Worm (Caenorhabditis elegans) whole organism, mixed stage, embryonic: ENCODE measurements around the gene Y48E1B.17.

Source experiments
- M03D4.4 ChIP-seq: sonication (generic microtip); optimal IDR thresholded peaks from 2 replicates; lab custom pipeline; 2017; ENCODE audit warnings: mild to moderate bottlenecking, missing genetic modification characterization, missing compliant biosample characterization
- bed-3 ChIP-seq: fragments of 200-800 bp; sonication (Bioruptor generic); optimal IDR thresholded peaks from 3 replicates; lab custom pipeline; 2018; ENCODE audit warnings: mild to moderate bottlenecking, missing genetic modification characterization, moderate library complexity, missing compliant biosample characterization
- blmp-1 ChIP-seq: fragments of 150-350 bp; optimal IDR thresholded peaks from 2 replicates; lab custom pipeline; 2014; ENCODE audit warnings: missing biosample characterization, missing genetic modification characterization
- ceh-39 ChIP-seq: fragments of 150-350 bp; optimal IDR thresholded peaks from 2 replicates; lab custom pipeline; 2014; ENCODE audit warnings: missing biosample characterization, missing genetic modification characterization
- ceh-43 ChIP-seq: fragments of 200-800 bp; sonication (Bioruptor generic); optimal IDR thresholded peaks from 2 replicates; lab custom pipeline; 2018; ENCODE audit warnings: mild to moderate bottlenecking, missing genetic modification characterization, moderate library complexity, missing compliant biosample characterization
- ceh-83 ChIP-seq: fragments of 200-800 bp; sonication (Bioruptor generic); optimal IDR thresholded peaks from 2 replicates; lab custom pipeline; 2018; ENCODE audit warnings: mild to moderate bottlenecking, missing genetic modification characterization, missing compliant biosample characterization
- ces-1 ChIP-seq: fragments of 150-350 bp; optimal IDR thresholded peaks from 2 replicates; lab custom pipeline; 2014; ENCODE audit warnings: missing biosample characterization, missing genetic modification reagents, missing genetic modification characterization
- cnd-1 ChIP-seq: fragments of 200-800 bp; sonication (Bioruptor generic); optimal IDR thresholded peaks from 2 replicates; lab custom pipeline; 2018; ENCODE audit warnings: mild to moderate bottlenecking, missing genetic modification characterization, missing compliant biosample characterization
- drap-1 ChIP-seq: fragments of 200-800 bp; sonication (Bioruptor generic); optimal IDR thresholded peaks from 3 replicates; lab custom pipeline; 2018; ENCODE audit warnings: mild to moderate bottlenecking, missing genetic modification characterization, missing compliant biosample characterization
- elt-1 ChIP-seq: sonication (generic microtip); optimal IDR thresholded peaks from 2 replicates; lab custom pipeline; 2017; ENCODE audit warnings: missing genetic modification characterization, mild to moderate bottlenecking, missing compliant biosample characterization, antibody characterized with exemption, moderate library complexity, borderline replicate concordance; ENCODE audit not compliant: insufficient read depth
- elt-3 ChIP-seq: fragments of 150-350 bp; optimal IDR thresholded peaks from 2 replicates; lab custom pipeline; 2014; ENCODE audit warnings: missing biosample characterization, missing genetic modification characterization
- flh-1 ChIP-seq: fragments of 200-800 bp; sonication (Bioruptor generic); optimal IDR thresholded peaks from 2 replicates; lab custom pipeline; 2018; ENCODE audit warnings: mild to moderate bottlenecking, missing genetic modification characterization, moderate library complexity, missing compliant biosample characterization
- ham-2 ChIP-seq: fragments of 200-800 bp; sonication (Bioruptor generic); optimal IDR thresholded peaks from 2 replicates; lab custom pipeline; 2018; ENCODE audit warnings: mild to moderate bottlenecking, missing genetic modification characterization, missing compliant biosample characterization
- hlh-1 ChIP-seq: fragments of 150-350 bp; optimal IDR thresholded peaks from 2 replicates; lab custom pipeline; 2014; ENCODE audit warnings: missing biosample characterization, missing genetic modification reagents, missing genetic modification characterization
- lin-13 ChIP-seq: fragments of 150-350 bp; optimal IDR thresholded peaks from 2 replicates; lab custom pipeline; 2014; ENCODE audit warnings: missing biosample characterization, missing genetic modification characterization
- lin-32 ChIP-seq: fragments of 200-800 bp; sonication (Bioruptor generic); optimal IDR thresholded peaks from 2 replicates; lab custom pipeline; 2018; ENCODE audit warnings: mild to moderate bottlenecking, missing genetic modification characterization, missing compliant biosample characterization
- lsy-2 ChIP-seq: fragments of 150-350 bp; optimal IDR thresholded peaks from 2 replicates; lab custom pipeline; 2014; ENCODE audit warnings: missing biosample characterization, missing genetic modification characterization
- mab-5 ChIP-seq: fragments of 150-350 bp; optimal IDR thresholded peaks from 2 replicates; lab custom pipeline; 2014; ENCODE audit warnings: missing biosample characterization, missing genetic modification characterization
- mep-1 ChIP-seq: fragments of 150-350 bp; optimal IDR thresholded peaks from 2 replicates; lab custom pipeline; 2017; ENCODE audit warnings: missing biosample characterization, missing genetic modification reagents, missing genetic modification characterization, inconsistent platforms
- mls-2 ChIP-seq: sonication (generic microtip); optimal IDR thresholded peaks from 2 replicates; lab custom pipeline; 2016; ENCODE audit warnings: mild to moderate bottlenecking, missing genetic modification characterization, moderate library complexity, missing compliant biosample characterization
- nhr-12 ChIP-seq: fragments of 150-350 bp; optimal IDR thresholded peaks from 2 replicates; lab custom pipeline; 2014; ENCODE audit warnings: missing biosample characterization, missing genetic modification characterization
- nhr-2 ChIP-seq: fragments of 150-350 bp; optimal IDR thresholded peaks from 2 replicates; lab custom pipeline; 2014; ENCODE audit warnings: missing biosample characterization, missing genetic modification characterization
- nhr-237 ChIP-seq: fragments of 150-350 bp; optimal IDR thresholded peaks from 2 replicates; lab custom pipeline; 2014; ENCODE audit warnings: missing biosample characterization, missing genetic modification characterization
- nhr-76 ChIP-seq: sonication (generic microtip); optimal IDR thresholded peaks from 2 replicates; lab custom pipeline; 2017; ENCODE audit warnings: missing biosample characterization, missing genetic modification characterization
- pha-4 ChIP-seq: fragments of 150-350 bp; optimal IDR thresholded peaks from 2 replicates; lab custom pipeline; 2018; ENCODE audit warnings: missing biosample characterization, missing genetic modification reagents, missing genetic modification characterization
- sem-2 ChIP-seq: fragments of 200-800 bp; sonication (Bioruptor generic); optimal IDR thresholded peaks from 2 replicates; lab custom pipeline; 2018; ENCODE audit warnings: mild to moderate bottlenecking, missing genetic modification characterization, missing compliant biosample characterization
- snpc-4 ChIP-seq: fragments of 150-350 bp; optimal IDR thresholded peaks from 2 replicates; lab custom pipeline; 2014; ENCODE audit warnings: missing biosample characterization, missing genetic modification characterization
- sptf-1 ChIP-seq: sonication (generic microtip); optimal IDR thresholded peaks from 2 replicates; lab custom pipeline; 2017; ENCODE audit warnings: mild to moderate bottlenecking, missing genetic modification characterization, moderate library complexity, missing compliant biosample characterization
- tbx-8 ChIP-seq: fragments of 200-800 bp; sonication (Bioruptor generic); optimal IDR thresholded peaks from 2 replicates; lab custom pipeline; 2018; ENCODE audit warnings: mild to moderate bottlenecking, missing genetic modification characterization, moderate library complexity, missing compliant biosample characterization
- unc-120 ChIP-seq: sonication (generic microtip); optimal IDR thresholded peaks from 2 replicates; lab custom pipeline; 2017; ENCODE audit warnings: missing genetic modification characterization, missing compliant biosample characterization; ENCODE audit not compliant: poor library complexity, severe bottlenecking
- unc-39 ChIP-seq: fragments of 150-350 bp; optimal IDR thresholded peaks from 2 replicates; lab custom pipeline; 2014; ENCODE audit warnings: missing biosample characterization, missing genetic modification characterization
- unc-62 ChIP-seq: fragments of 150-350 bp; optimal IDR thresholded peaks from 2 replicates; lab custom pipeline; 2014; ENCODE audit warnings: missing biosample characterization, missing genetic modification reagents, missing genetic modification characterization
- zip-8 ChIP-seq: fragments of 150-350 bp; optimal IDR thresholded peaks from 2 replicates; lab custom pipeline; 2014; ENCODE audit warnings: missing biosample characterization, missing genetic modification characterization
- ztf-11 ChIP-seq: fragments of 150-350 bp; optimal IDR thresholded peaks from 2 replicates; lab custom pipeline; 2014; ENCODE audit warnings: missing biosample characterization, missing genetic modification characterization

The Y48E1B.17 gene

DNA sequence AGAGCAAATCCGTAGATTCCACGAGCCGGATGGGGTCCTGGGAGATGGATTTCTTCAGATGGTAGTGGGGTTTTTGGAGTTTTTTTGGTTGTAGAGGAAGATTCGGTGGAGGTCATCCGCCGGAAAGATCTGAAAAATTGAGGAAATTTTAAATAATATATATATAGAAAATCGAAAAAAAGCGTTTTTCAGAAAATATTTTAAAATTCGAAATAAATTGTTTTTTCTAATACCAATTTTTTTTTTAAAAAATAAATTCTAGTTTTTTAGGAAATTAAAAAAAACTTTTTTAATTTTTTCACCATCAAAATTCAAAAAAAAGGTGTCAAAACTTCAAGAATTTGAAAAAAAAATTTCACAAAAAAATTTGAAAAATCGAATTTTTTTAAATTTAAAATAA is at the start of gene Y48E1B.17, which contains the start of gene noa-1:
Gene Y48E1B.17, minus strand, starts transcription at position 129 of the 400 bp plus-strand sequence.
Gene noa-1, minus strand, starts transcription at position 101 of the 400 bp plus-strand sequence.
- TF ChIP-seq drap-1 (GFP tag; lab: Kevin White, UChicago): no peak
- TF ChIP-seq nhr-12 (tag; lab: Kevin White, UChicago): no peak
- TF ChIP-seq bed-3 (GFP tag; lab: Kevin White, UChicago): no peak
- TF ChIP-seq ces-1 (GFP tag; lab: Kevin White, UChicago): no peak
- TF ChIP-seq sem-2 (GFP tag; lab: Kevin White, UChicago): no peak
- TF ChIP-seq lin-32 (GFP tag; lab: Kevin White, UChicago): no peak
- TF ChIP-seq hlh-1: no peak
- no peak for TF ChIP-seq ztf-11 (tag; lab: Kevin White, UChicago)
- TF ChIP-seq lin-13 (tag; lab: Kevin White, UChicago): no peak
- TF ChIP-seq mep-1 (tag; lab: Kevin White, UChicago): no peak
- TF ChIP-seq ceh-43 (GFP tag; lab: Kevin White, UChicago): no peak
- TF ChIP-seq mab-5 (tag; lab: Kevin White, UChicago): no peak
- no peak for TF ChIP-seq ham-2 (GFP tag; lab: Kevin White, UChicago)
- TF ChIP-seq tbx-8 (GFP tag; lab: Kevin White, UChicago): no peak
- TF ChIP-seq elt-3 (tag; lab: Kevin White, UChicago): no peak
- TF ChIP-seq elt-1: no peak
- no peak for TF ChIP-seq snpc-4 (tag; lab: Kevin White, UChicago)
- no peak for TF ChIP-seq mls-2

DNA sequence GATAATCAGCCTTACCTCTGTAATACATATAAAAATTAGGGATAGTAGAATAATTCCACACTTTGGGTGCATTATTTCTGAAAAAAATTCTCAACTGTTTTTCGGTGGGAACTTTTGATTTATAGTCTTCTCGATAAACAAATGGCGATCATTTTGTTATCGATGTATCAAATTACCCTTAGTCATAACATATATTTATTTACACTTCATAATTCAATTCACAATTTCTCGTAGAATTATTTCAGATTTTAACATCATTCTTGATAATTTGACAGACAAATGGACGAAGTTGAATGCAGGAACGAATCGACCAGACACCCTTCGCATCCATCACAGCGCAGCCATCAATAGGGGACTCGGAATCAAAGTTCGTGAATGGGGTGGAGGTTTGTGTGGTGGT is 49.6 kb upstream of the Y48E1B.17 start, which contains the start of gene clec-145:
Gene clec-145, minus strand, starts transcription at position 101 of the 400 bp plus-strand sequence.
- no peak for TF ChIP-seq M03D4.4
- no peak for TF ChIP-seq ham-2 (GFP tag; lab: Kevin White, UChicago)
- no peak for TF ChIP-seq lin-13 (tag; lab: Kevin White, UChicago)
- TF ChIP-seq ceh-39: no peak
- TF ChIP-seq zip-8 (tag; lab: Kevin White, UChicago): no peak

DNA sequence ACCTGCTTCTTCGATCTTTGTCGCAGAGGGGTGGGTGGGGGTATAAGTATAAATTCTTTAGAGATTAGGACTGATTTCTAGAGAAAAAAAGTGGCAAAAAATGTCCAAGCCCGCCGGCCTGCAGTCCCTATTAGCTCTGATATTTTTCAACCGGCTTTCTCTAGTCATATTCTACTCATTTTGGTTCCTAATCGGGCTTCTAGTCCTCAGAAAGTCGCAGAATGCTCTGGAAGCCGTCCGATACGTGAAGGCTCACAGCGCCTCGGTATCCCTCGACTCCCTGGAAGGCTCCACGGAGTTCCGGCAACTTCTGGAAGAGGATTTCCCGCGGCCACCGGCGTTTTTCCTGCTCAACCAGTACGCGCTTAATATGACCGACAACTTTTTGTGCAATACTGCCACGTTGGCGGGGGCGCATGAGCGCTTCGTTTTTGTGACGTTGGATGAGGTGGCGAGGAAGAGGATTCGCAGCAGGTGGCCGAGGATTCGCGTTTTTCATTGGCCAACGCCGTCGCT is 44.8 kb upstream of the Y48E1B.17 start, which contains the start of gene Y48E1B.8:
Gene Y48E1B.8, plus strand, starts transcription at position 51 of the 516 bp plus-strand sequence.
- TF ChIP-seq sptf-1 (tag; lab: Kevin White, UChicago) (no peak), unc-62 (GFP tag; lab: Kevin White, UChicago) (no peak), hlh-1 (no peak)

DNA sequence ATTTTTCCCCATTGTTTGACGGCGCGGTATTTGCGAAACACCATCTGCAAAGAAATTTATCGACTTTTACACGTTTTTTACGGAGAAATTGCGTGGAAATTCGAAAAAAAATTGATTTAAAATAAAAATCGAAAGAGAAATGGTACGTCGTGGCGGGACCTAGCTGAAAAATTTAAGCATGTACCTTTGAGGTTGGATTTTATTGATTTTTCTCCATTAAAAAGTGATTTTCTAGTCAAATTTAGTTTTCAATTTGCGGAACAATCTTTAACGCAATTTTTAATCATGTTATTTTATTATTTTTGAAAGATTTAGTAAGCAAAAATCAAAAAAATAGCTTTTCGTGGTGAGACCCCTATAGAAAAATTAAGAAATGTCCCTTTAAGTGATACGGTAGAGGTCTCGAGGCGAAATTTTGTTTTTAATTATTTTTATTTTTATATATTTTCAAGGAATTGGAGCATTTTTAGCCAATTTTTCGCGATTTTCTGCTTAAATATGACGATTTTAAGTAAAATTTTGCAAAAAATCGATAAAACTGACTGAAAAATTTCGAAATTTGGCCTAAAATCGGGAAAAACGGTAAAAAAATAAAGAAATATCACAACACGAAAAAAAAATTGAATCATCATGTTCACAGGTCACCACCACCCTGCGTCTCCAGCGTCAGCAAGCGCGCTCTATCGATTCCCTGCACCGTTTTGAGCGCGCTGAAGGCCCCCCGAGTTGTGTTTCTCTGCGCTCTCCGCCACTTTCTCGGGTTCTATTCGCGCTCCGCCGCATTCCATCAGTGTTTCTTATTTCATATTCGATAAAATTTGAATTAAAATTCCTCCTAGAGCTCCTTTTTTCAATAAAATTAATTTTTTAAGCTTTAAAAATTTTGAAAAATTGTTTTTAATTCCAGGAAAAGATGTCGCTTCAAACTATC is 34.4 kb upstream of the Y48E1B.17 start, which contains the start of the genes mrpl-37 and lin-38:
Gene mrpl-37, minus strand, starts transcription at position 51 of the 931 bp plus-strand sequence.
Gene lin-38, plus strand, starts transcription at position 908 of the 931 bp plus-strand sequence.
- no peak for TF ChIP-seq unc-39 (tag; lab: Kevin White, UChicago)
- no peak for TF ChIP-seq nhr-2 (tag; lab: Kevin White, UChicago)
- TF ChIP-seq snpc-4 (tag; lab: Kevin White, UChicago): no peak
- TF ChIP-seq ceh-39: peak; percentile 33
- peak; percentile 60 for TF ChIP-seq lsy-2
- no peak for TF ChIP-seq unc-62 (GFP tag; lab: Kevin White, UChicago)
- no peak for TF ChIP-seq ceh-43 (GFP tag; lab: Kevin White, UChicago)
- no peak for TF ChIP-seq blmp-1 (tag; lab: Kevin White, UChicago)
- TF ChIP-seq M03D4.4: no peak
- peak; percentile 77 for TF ChIP-seq nhr-237 (tag; lab: Kevin White, UChicago)
- no peak for TF ChIP-seq bed-3 (GFP tag; lab: Kevin White, UChicago)
- TF ChIP-seq lin-32 (GFP tag; lab: Kevin White, UChicago): no peak
- no peak for TF ChIP-seq flh-1 (GFP tag; lab: Kevin White, UChicago)
- TF ChIP-seq nhr-76 (tag; lab: Kevin White, UChicago): no peak
- peak; percentile 92 for TF ChIP-seq mep-1 (tag; lab: Kevin White, UChicago)
- no peak for TF ChIP-seq zip-8 (tag; lab: Kevin White, UChicago)
- TF ChIP-seq ham-2 (GFP tag; lab: Kevin White, UChicago): no peak
- no peak for TF ChIP-seq sem-2 (GFP tag; lab: Kevin White, UChicago)
- TF ChIP-seq cnd-1: no peak
- no peak for TF ChIP-seq mab-5 (tag; lab: Kevin White, UChicago)
- peak; percentile 66 for TF ChIP-seq pha-4 (tag; lab: Kevin White, UChicago)
- no peak for TF ChIP-seq elt-1
- peak; percentile 75 for TF ChIP-seq ces-1 (GFP tag; lab: Kevin White, UChicago)
- TF ChIP-seq lin-13 (tag; lab: Kevin White, UChicago): peak; percentile 53
- TF ChIP-seq ceh-83 (GFP tag; lab: Kevin White, UChicago): no peak
- TF ChIP-seq elt-3 (tag; lab: Kevin White, UChicago): no peak
- no peak for TF ChIP-seq sptf-1 (tag; lab: Kevin White, UChicago)
- no peak for TF ChIP-seq mls-2
- peak; percentile 60 for TF ChIP-seq unc-120 (tag; lab: Kevin White, UChicago)
- peak; percentile 49 for TF ChIP-seq hlh-1
- no peak for TF ChIP-seq tbx-8 (GFP tag; lab: Kevin White, UChicago)
- TF ChIP-seq, all 35 proteins: peak for 9
